Fruit fly (Drosophila melanogaster): ENCODE results near the gene CG42304.

CG42304 gene

dm6 chr3L:2661322-2661721, 9.4 kb downstream of the CG42304 start, which contains the start of gene CG33234:
TSS of gene CG33234 (plus strand) at chr3L:2661622.
- no peak for TF ChIP-seq CG17801 (GFP tag; optimal IDR thresholded peaks at IDR 0.05; ENCODE audit: partially characterized antibody)

- no peak for TF ChIP-seq CG17801 (GFP tag; optimal IDR thresholded peaks at IDR 0.05; ENCODE audit: partially characterized antibody)
These were observed 50.6 kb downstream of the CG42304 start for dm6 chr3L:2702474-2702873.
